Fruit fly (Drosophila melanogaster): Measurements from ENCODE around the gene CG7611.
A peak's percentile ranks its signal among the peaks of the same experiment; 100 is the strongest.

CG7611 gene

DNA sequence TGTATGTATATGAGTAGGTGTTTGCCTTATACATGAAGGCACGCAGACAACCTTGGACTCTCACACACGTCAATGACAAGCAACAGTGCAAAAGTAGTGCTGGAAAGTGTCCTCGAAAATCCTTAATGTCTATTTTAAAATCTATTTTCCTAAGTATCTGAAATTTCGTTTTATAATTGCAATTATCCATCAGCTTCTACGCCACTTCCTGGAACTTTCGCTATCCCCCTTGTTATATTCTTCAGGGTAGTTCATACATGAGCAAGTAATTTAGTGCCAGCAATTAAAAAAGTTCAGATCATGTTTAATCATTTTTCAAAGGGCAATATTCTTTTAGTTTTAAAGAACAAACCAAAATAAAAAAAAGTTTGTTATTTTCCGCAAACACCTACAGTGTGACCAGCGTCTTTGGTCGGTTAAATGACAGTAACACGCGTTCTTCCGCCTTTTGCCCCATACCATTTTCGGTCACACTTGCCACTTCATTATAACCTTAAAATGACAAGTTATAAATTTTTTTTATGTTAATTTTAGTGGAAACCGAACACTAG, 6.2 kb upstream of the CG7611 start (continued):
- no peak for TF ChIP-seq eg (GFP tag; IDR thresholded peaks at IDR 0.05)
- no peak for TF ChIP-seq CG1621 (tag; optimal IDR thresholded peaks at IDR 0.05)
- TF ChIP-seq Lpt (GFP tag; optimal IDR thresholded peaks at IDR 0.05), result peak; percentile 44
- TF ChIP-seq CG4318 (GFP tag; optimal IDR thresholded peaks at IDR 0.05), result no peak
- TF ChIP-seq CG6792 (GFP tag; optimal IDR thresholded peaks at IDR 0.05), result peak; percentile 57
- TF ChIP-seq salr (GFP tag; optimal IDR thresholded peaks at IDR 0.05), result no peak
- peak; percentile 56 for TF ChIP-seq Sox102F (GFP tag; optimal IDR thresholded peaks at IDR 0.05)
- TF ChIP-seq dsx (GFP tag; optimal IDR thresholded peaks at IDR 0.05; ENCODE audit: poor library complexity, severe bottlenecking), result peak; percentile 23
- no peak for TF ChIP-seq CG9139 (GFP tag; optimal IDR thresholded peaks at IDR 0.05)
- no peak for TF ChIP-seq CG11294 (GFP tag; IDR thresholded peaks at IDR 0.05)
- peak; percentile 25 for TF ChIP-seq net (GFP tag; optimal IDR thresholded peaks at IDR 0.05)
- TF ChIP-seq CG6276 (GFP tag; optimal IDR thresholded peaks at IDR 0.05), result no peak
- peak; percentile 18 for TF ChIP-seq CG8319 (GFP tag; optimal IDR thresholded peaks at IDR 0.05)
- peak; percentile 32 for TF ChIP-seq CG3919 (GFP tag; optimal IDR thresholded peaks at IDR 0.05)
- TF ChIP-seq CG7368 (GFP tag; optimal IDR thresholded peaks at IDR 0.05), result peak; percentile 36
- TF ChIP-seq Hr38 (GFP tag; optimal IDR thresholded peaks at IDR 0.05), result no peak
- peak; percentile 48 for TF ChIP-seq Eip78C (GFP tag)
- TF ChIP-seq achi (GFP tag; optimal IDR thresholded peaks at IDR 0.05), result peak; percentile 73
- TF ChIP-seq Ets96B (tag; optimal IDR thresholded peaks at IDR 0.05), result peak; percentile 8
- TF ChIP-seq CG10669 (GFP tag; optimal IDR thresholded peaks at IDR 0.05), result peak; percentile 5
- TF ChIP-seq OdsH (GFP tag; optimal IDR thresholded peaks at IDR 0.05), result peak; percentile 49

DNA sequence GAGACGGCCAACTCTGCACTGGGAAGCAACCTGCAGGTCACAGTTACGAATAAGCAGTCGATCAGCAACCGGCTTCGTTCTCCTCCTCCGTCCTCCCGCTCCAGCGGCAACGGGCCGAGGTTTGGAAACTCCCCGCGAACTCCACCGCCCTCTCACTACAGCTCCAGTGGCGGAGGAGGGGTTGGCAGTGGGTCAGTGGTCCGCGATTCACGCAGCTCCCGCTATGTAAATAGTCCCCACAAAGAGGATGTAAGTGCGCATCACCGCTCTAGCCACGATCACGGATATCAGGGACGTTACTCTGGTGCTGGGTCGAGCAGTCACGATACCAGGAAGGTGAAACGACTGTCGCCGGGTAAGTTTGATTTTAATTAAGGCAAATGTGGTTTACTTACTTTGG, 4.6 kb upstream of the CG7611 start:
- no peak for TF ChIP-seq CG10631 (GFP tag; optimal IDR thresholded peaks at IDR 0.05)
- TF ChIP-seq Eip75B (GFP tag; optimal IDR thresholded peaks at IDR 0.05), result no peak
- no peak for TF ChIP-seq Sox15 (GFP tag; optimal IDR thresholded peaks at IDR 0.05)
- TF ChIP-seq CG6163 (GFP tag; IDR thresholded peaks at IDR 0.05), result no peak
- TF ChIP-seq esn (GFP tag; optimal IDR thresholded peaks at IDR 0.05), result no peak
- no peak for TF ChIP-seq fd85E (GFP tag; optimal IDR thresholded peaks at IDR 0.05)
- no peak for TF ChIP-seq Gug (GFP tag; IDR thresholded peaks at IDR 0.05)
- no peak for TF ChIP-seq CG6808 (GFP tag; optimal IDR thresholded peaks at IDR 0.05)
- TF ChIP-seq CG15336 (GFP tag; IDR thresholded peaks at IDR 0.05), result no peak

DNA sequence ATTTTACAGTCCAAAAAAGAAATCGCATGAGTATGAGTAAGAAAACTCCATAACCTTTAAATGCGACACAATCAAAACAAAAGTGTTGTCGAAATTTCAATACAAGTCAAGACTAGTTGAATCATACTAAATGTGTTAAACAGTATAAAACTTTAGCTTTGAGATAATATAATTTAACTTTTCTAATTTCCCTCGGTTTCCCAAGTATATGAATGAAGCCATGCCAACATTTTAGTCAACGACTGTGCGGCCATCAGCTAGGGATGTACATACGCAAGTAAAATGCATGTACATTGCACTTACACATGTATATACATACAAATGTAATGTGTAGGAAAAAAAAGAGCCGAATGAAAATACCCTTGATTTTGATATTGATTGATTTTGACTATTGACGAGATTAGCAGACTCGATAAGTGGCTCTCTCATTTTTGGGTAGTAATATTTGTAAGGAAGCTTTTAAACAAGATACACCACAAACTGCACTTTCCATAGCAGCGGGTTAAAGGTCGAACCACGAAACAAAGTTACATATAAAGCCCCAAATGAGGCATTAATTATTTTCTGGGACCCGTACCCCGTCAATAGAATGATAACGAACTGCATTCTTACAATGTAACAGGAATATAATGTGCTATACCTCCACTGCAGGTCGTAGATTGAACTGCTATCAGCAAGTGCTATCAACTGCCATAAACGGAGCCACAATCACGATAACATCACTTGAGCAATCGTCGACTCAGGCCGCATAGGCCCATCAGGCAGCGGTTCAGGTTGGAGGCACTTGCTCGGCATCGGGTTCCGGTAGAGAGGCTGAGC, 1.3 kb downstream of the CG7611 start:
- TF ChIP-seq CG8119 (GFP tag; IDR thresholded peaks at IDR 0.05) (no peak; the same call in 2 of the 3 replicates), cyc (GFP tag; optimal IDR thresholded peaks at IDR 0.05) (peak; percentile 48), spab (GFP tag; optimal IDR thresholded peaks at IDR 0.05) (no peak), Hr39 (GFP tag; optimal IDR thresholded peaks at IDR 0.05) (no peak), CG6808 (GFP tag; optimal IDR thresholded peaks at IDR 0.05) (no peak), CG6163 (GFP tag; IDR thresholded peaks at IDR 0.05) (no peak), CG3032 (tag; optimal IDR thresholded peaks at IDR 0.05) (peak; percentile 31), acj6 (GFP tag; optimal IDR thresholded peaks at IDR 0.05) (peak; percentile 61), Hr4 (GFP tag; optimal IDR thresholded peaks at IDR 0.05) (peak; percentile 66), CG11762 (GFP tag; optimal IDR thresholded peaks at IDR 0.05; ENCODE audit: insufficient read depth) (peak; percentile 24), CG6792 (GFP tag; optimal IDR thresholded peaks at IDR 0.05) (peak; percentile 40), CG10631 (GFP tag; optimal IDR thresholded peaks at IDR 0.05) (no peak), Eip93F (GFP tag; optimal IDR thresholded peaks at IDR 0.05) (no peak), achi (GFP tag; optimal IDR thresholded peaks at IDR 0.05) (no peak), CG31627 (GFP tag; optimal IDR thresholded peaks at IDR 0.05) (peak; percentile 39), pdm3 (GFP tag; optimal IDR thresholded peaks at IDR 0.05) (no peak), OdsH (GFP tag; optimal IDR thresholded peaks at IDR 0.05) (no peak), vri (GFP tag; optimal IDR thresholded peaks at IDR 0.05) (no peak), CG11294 (GFP tag; IDR thresholded peaks at IDR 0.05) (no peak), fd85E (GFP tag; optimal IDR thresholded peaks at IDR 0.05) (no peak), Ets96B (tag; optimal IDR thresholded peaks at IDR 0.05) (peak; percentile 49), Gug (GFP tag; IDR thresholded peaks at IDR 0.05) (no peak; the same call in 1 of the 2 replicates), dsx (GFP tag; optimal IDR thresholded peaks at IDR 0.05; ENCODE audit: poor library complexity, severe bottlenecking) (peak; percentile 95), salr (GFP tag; optimal IDR thresholded peaks at IDR 0.05) (no peak), Sox14 (GFP tag; optimal IDR thresholded peaks at IDR 0.05) (peak; percentile 39), lz (GFP tag; optimal IDR thresholded peaks at IDR 0.05) (peak; percentile 23), svp (GFP tag) (peak; percentile 95), Hr38 (GFP tag; optimal IDR thresholded peaks at IDR 0.05) (no peak), CG8319 (GFP tag; optimal IDR thresholded peaks at IDR 0.05) (peak; percentile 16), topi (GFP tag; optimal IDR thresholded peaks at IDR 0.05) (peak; percentile 35)
